Worm (Caenorhabditis elegans) whole organism, late embryonic: Measurements from ENCODE around the gene srp-3.

Experiments used
- K02D7.2 ChIP-seq: sonication (generic microtip); optimal IDR thresholded peaks from 2 replicates; lab custom pipeline; 2017; ENCODE audit warnings: mild to moderate bottlenecking, missing genetic modification characterization, missing compliant biosample characterization
- ceh-14 ChIP-seq: sonication (generic microtip); optimal IDR thresholded peaks from 2 replicates; lab custom pipeline; 2016; ENCODE audit warnings: missing genotype, missing genetic modification characterization, missing compliant biosample characterization
- elt-2 ChIP-seq: sonication (generic microtip); optimal IDR thresholded peaks from 2 replicates; lab custom pipeline; 2016; ENCODE audit warnings: missing genetic modification reagents, missing genetic modification characterization, missing compliant biosample characterization
- elt-4 ChIP-seq: sonication (generic microtip); optimal IDR thresholded peaks from 2 replicates; lab custom pipeline; 2016; ENCODE audit warnings: missing genetic modification characterization, missing compliant biosample characterization
- lim-6 ChIP-seq: sonication (generic microtip); optimal IDR thresholded peaks from 2 replicates; lab custom pipeline; 2016; ENCODE audit warnings: missing genetic modification characterization, missing compliant biosample characterization
- pha-4 ChIP-seq: fragments of 150-350 bp; optimal IDR thresholded peaks from 2 replicates; lab custom pipeline; 2018; ENCODE audit warnings: missing biosample characterization, missing genetic modification reagents, missing genetic modification characterization

DNA sequence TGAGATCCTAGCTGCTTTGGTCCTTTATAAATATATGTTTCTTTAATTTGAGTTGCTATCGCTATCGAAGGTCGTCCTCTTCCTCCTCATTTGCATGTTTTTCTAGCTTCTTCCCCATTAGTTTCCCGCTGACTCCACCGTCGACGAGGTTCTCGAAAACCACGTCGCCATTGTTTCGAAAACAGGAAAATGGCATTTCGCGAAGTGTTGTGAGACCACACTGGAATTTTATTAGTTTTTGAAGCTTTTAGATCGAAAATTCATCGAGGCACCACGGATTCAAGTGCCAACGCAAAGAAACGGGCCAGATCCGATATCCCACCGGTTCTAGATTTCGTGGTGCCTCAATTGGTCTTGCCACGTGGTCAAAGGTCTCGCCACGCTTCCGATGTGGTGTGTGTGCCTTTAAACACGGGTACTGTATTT, 38.1 kb upstream of the srp-3 start:
- no peak for TF ChIP-seq elt-4 (tag; lab: Kevin White, UChicago)
- no peak for TF ChIP-seq pha-4
- TF ChIP-seq ceh-14 (tag; lab: Kevin White, UChicago), result no peak
- TF ChIP-seq elt-2 (tag; lab: Kevin White, UChicago), result no peak
- no peak for TF ChIP-seq lim-6 (tag; lab: Kevin White, UChicago)
- no peak for TF ChIP-seq K02D7.2 (tag; lab: Kevin White, UChicago)
